Worm (Caenorhabditis elegans) whole organism, mixed stage, embryonic: Measurements from ENCODE around the gene C48D1.9.

Experiments used
- bed-3 ChIP-seq: fragments of 200-800 bp; sonication (Bioruptor generic); optimal IDR thresholded peaks from 3 replicates; lab custom pipeline; 2018; ENCODE audit warnings: mild to moderate bottlenecking, missing genetic modification characterization, moderate library complexity, missing compliant biosample characterization
- ces-1 ChIP-seq: fragments of 150-350 bp; optimal IDR thresholded peaks from 2 replicates; lab custom pipeline; 2014; ENCODE audit warnings: missing biosample characterization, missing genetic modification reagents, missing genetic modification characterization
- elt-1 ChIP-seq: sonication (generic microtip); optimal IDR thresholded peaks from 2 replicates; lab custom pipeline; 2017; ENCODE audit warnings: missing genetic modification characterization, mild to moderate bottlenecking, missing compliant biosample characterization, antibody characterized with exemption, moderate library complexity, borderline replicate concordance; ENCODE audit not compliant: insufficient read depth
- lin-13 ChIP-seq: fragments of 150-350 bp; optimal IDR thresholded peaks from 2 replicates; lab custom pipeline; 2014; ENCODE audit warnings: missing biosample characterization, missing genetic modification characterization
- lsy-2 ChIP-seq: fragments of 150-350 bp; optimal IDR thresholded peaks from 2 replicates; lab custom pipeline; 2014; ENCODE audit warnings: missing biosample characterization, missing genetic modification characterization
- mep-1 ChIP-seq: fragments of 150-350 bp; optimal IDR thresholded peaks from 2 replicates; lab custom pipeline; 2017; ENCODE audit warnings: missing biosample characterization, missing genetic modification reagents, missing genetic modification characterization, inconsistent platforms
- nhr-12 ChIP-seq: fragments of 150-350 bp; optimal IDR thresholded peaks from 2 replicates; lab custom pipeline; 2014; ENCODE audit warnings: missing biosample characterization, missing genetic modification characterization
- nhr-237 ChIP-seq: fragments of 150-350 bp; optimal IDR thresholded peaks from 2 replicates; lab custom pipeline; 2014; ENCODE audit warnings: missing biosample characterization, missing genetic modification characterization
- nhr-28 ChIP-seq: fragments of 150-350 bp; optimal IDR thresholded peaks from 2 replicates; lab custom pipeline; 2014; ENCODE audit warnings: missing biosample characterization, missing genetic modification characterization
- sem-2 ChIP-seq: fragments of 200-800 bp; sonication (Bioruptor generic); optimal IDR thresholded peaks from 2 replicates; lab custom pipeline; 2018; ENCODE audit warnings: mild to moderate bottlenecking, missing genetic modification characterization, missing compliant biosample characterization
- tbx-8 ChIP-seq: fragments of 200-800 bp; sonication (Bioruptor generic); optimal IDR thresholded peaks from 2 replicates; lab custom pipeline; 2018; ENCODE audit warnings: mild to moderate bottlenecking, missing genetic modification characterization, moderate library complexity, missing compliant biosample characterization
- unc-39 ChIP-seq: fragments of 150-350 bp; optimal IDR thresholded peaks from 2 replicates; lab custom pipeline; 2014; ENCODE audit warnings: missing biosample characterization, missing genetic modification characterization
- unc-62 ChIP-seq: fragments of 150-350 bp; optimal IDR thresholded peaks from 2 replicates; lab custom pipeline; 2014; ENCODE audit warnings: missing biosample characterization, missing genetic modification reagents, missing genetic modification characterization
- zip-8 ChIP-seq: fragments of 150-350 bp; optimal IDR thresholded peaks from 2 replicates; lab custom pipeline; 2014; ENCODE audit warnings: missing biosample characterization, missing genetic modification characterization

ce11 chrIV:13240842-13241143 lies 31.3 kb upstream of the C48D1.9 start, which contains the start of gene lin-54:
- no peak for TF ChIP-seq lin-13 (tag; lab: Kevin White, UChicago)
- no peak for TF ChIP-seq tbx-8
- no peak for TF ChIP-seq nhr-12
- TF ChIP-seq lsy-2 (tag; lab: Kevin White, UChicago) = no peak
- TF ChIP-seq unc-39 (tag; lab: Kevin White, UChicago) = no peak
- TF ChIP-seq zip-8 (tag; lab: Kevin White, UChicago) = no peak
- TF ChIP-seq elt-1 = no peak
- TF ChIP-seq ces-1 (GFP tag; lab: Kevin White, UChicago) = no peak
- no peak for TF ChIP-seq nhr-28 (tag; lab: Kevin White, UChicago)
- no peak for TF ChIP-seq unc-62 (GFP tag; lab: Kevin White, UChicago)
- TF ChIP-seq mep-1 = no peak
- TF ChIP-seq nhr-237 (tag; lab: Kevin White, UChicago) = no peak
- TF ChIP-seq sem-2 (GFP tag; lab: Kevin White, UChicago) = no peak
- no peak for TF ChIP-seq bed-3 (GFP tag; lab: Kevin White, UChicago)
